Fruit fly (Drosophila melanogaster): ENCODE measurements around the gene hyx.

Gene hyx

DNA sequence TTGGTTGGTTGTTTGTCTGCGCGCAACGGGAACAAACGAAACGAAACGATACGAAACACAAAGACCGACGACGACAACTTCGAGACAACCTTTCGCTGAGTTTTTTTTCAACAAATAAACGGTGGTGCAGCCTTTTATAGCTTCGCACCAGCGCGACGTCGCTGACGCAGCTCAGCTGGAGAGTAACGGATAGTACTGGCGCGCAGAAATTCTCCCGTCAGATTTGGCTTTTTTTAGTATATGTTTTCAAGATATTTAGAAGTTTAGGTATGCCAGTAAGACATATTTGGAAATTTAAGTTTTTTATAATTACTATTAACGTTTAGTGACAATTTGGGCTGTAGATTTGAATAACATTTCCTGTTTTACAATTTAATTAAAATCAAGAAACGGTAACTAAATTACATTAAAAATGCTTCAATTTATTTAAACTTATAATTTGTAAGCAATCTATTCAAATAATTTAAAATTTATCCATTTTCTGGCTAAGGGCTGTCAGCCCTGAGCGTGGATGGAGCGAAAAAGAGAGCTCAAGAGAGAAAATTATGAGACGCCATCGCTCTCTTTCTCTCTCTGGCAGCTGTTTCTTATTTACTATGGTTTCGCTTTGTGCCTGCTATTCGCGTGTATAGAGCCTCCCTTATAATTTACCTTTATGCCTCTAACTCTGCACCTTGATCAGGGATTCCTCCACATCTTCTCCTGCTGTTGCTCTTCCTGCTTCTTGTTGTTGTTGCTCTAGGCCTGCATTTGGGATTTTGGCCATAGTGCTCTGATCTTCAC, 4.8 kb upstream of the hyx start (continued):
- peak; percentile 79 for TF ChIP-seq tap (tag; optimal IDR thresholded peaks at IDR 0.05)
- peak; percentile 93 for TF ChIP-seq nerfin-1 (tag; optimal IDR thresholded peaks at IDR 0.05)
- TF ChIP-seq twi (tag; optimal IDR thresholded peaks at IDR 0.05), result peak; percentile 77
- TF ChIP-seq Doc3 (GFP tag; IDR thresholded peaks at IDR 0.05; ENCODE audit: partially characterized antibody), result no peak
- no peak for TF ChIP-seq CkIIα-i1 (GFP tag; IDR thresholded peaks at IDR 0.05)
- TF ChIP-seq Sry-β (GFP tag; optimal IDR thresholded peaks at IDR 0.05), result peak; percentile 100
- peak; percentile 81 for TF ChIP-seq cwo (GFP tag; optimal IDR thresholded peaks at IDR 0.05)
- no peak for TF ChIP-seq knrl (GFP tag; IDR thresholded peaks at IDR 0.05; ENCODE audit: partially characterized antibody)
- TF ChIP-seq sim (GFP tag; IDR thresholded peaks at IDR 0.05), result 0 out of 2 replicates have a peak, but pooled peaks have one; percentile 28
- TF ChIP-seq mirr (GFP tag; optimal IDR thresholded peaks at IDR 0.05), result peak; percentile 7
- TF ChIP-seq CG11723 (GFP tag; optimal IDR thresholded peaks at IDR 0.05), result peak; percentile 81
- peak; percentile 89 for TF ChIP-seq CG15269 (tag; optimal IDR thresholded peaks at IDR 0.05)
- TF ChIP-seq CG10654 (GFP tag; optimal IDR thresholded peaks at IDR 0.05), result peak; percentile 29
- TF ChIP-seq org-1 (GFP tag; optimal IDR thresholded peaks at IDR 0.05), result peak; percentile 76
- no peak for TF ChIP-seq Sin3A (optimal IDR thresholded peaks at IDR 0.05)
- peak; percentile 16 for TF ChIP-seq gcm2 (GFP tag; optimal IDR thresholded peaks at IDR 0.05)
- TF ChIP-seq dysf (GFP tag; IDR thresholded peaks at IDR 0.05), result peak; percentile 79
- TF ChIP-seq Lpt (GFP tag; optimal IDR thresholded peaks at IDR 0.05), result no peak
- TF ChIP-seq Camta (GFP tag; optimal IDR thresholded peaks at IDR 0.05), result peak; percentile 49
- no peak for TF ChIP-seq CG2889 (GFP tag; IDR thresholded peaks at IDR 0.05)
- peak; percentile 32; the same call in 1 of the 2 replicates for TF ChIP-seq wor (GFP tag; IDR thresholded peaks at IDR 0.05)
- peak; percentile 76 for TF ChIP-seq Drgx (GFP tag; IDR thresholded peaks at IDR 0.05)
- TF ChIP-seq Trl (optimal IDR thresholded peaks at IDR 0.05), result peak; percentile 94 to 97
- TF ChIP-seq Trl (GFP tag; optimal IDR thresholded peaks at IDR 0.05), result peak; percentile 47
- TF ChIP-seq Atf3 (GFP tag; optimal IDR thresholded peaks at IDR 0.05), result no peak
- peak; percentile 48 for TF ChIP-seq Spps (tag; optimal IDR thresholded peaks at IDR 0.05)
- no peak for TF ChIP-seq Ets97D (GFP tag; optimal IDR thresholded peaks at IDR 0.05)
- peak; percentile 59 for TF ChIP-seq CG8359 (GFP tag; optimal IDR thresholded peaks at IDR 0.05; ENCODE audit: borderline replicate concordance)
- peak; percentile 65 for TF ChIP-seq Xbp1 (GFP tag; optimal IDR thresholded peaks at IDR 0.05)
- TF ChIP-seq kah (GFP tag; optimal IDR thresholded peaks at IDR 0.05), result peak; percentile 72
- TF ChIP-seq h (optimal IDR thresholded peaks at IDR 0.05), result no peak
- TF ChIP-seq ERR (GFP tag; optimal IDR thresholded peaks at IDR 0.05), result no peak
- TF ChIP-seq CG17612 (GFP tag; IDR thresholded peaks at IDR 0.05), result no peak
- TF ChIP-seq mld (GFP tag; IDR thresholded peaks at IDR 0.05; ENCODE audit: partially characterized antibody), result no peak
- no peak for TF ChIP-seq ro (GFP tag; IDR thresholded peaks at IDR 0.05)
- peak; percentile 86 for TF ChIP-seq CG12104 (GFP tag; optimal IDR thresholded peaks at IDR 0.05)
- peak; percentile 81 for TF ChIP-seq Sox102F (GFP tag; optimal IDR thresholded peaks at IDR 0.05)
- TF ChIP-seq lab (GFP tag; optimal IDR thresholded peaks at IDR 0.05), result peak; percentile 88
- TF ChIP-seq sob (GFP tag; IDR thresholded peaks at IDR 0.05), result 0 out of 2 replicates have a peak, but pooled peaks have one; percentile 23
- TF ChIP-seq CG11696 (GFP tag; IDR thresholded peaks at IDR 0.05), result no peak
- no peak for TF ChIP-seq Hr39 (optimal IDR thresholded peaks at IDR 0.05)
- TF ChIP-seq bcd (GFP tag; optimal IDR thresholded peaks at IDR 0.05), result peak; percentile 82
- TF ChIP-seq ham (GFP tag; IDR thresholded peaks at IDR 0.05), result no peak
- TF ChIP-seq CG12744 (GFP tag; optimal IDR thresholded peaks at IDR 0.05), result peak; percentile 7
- TF ChIP-seq Neu2 (GFP tag; optimal IDR thresholded peaks at IDR 0.05; ENCODE audit: borderline replicate concordance), result no peak
- TF ChIP-seq CG3065 (GFP tag; optimal IDR thresholded peaks at IDR 0.05), result peak; percentile 56
- peak; percentile 84 for TF ChIP-seq chm (GFP tag; IDR thresholded peaks at IDR 0.05)
- TF ChIP-seq CG17912 (GFP tag; optimal IDR thresholded peaks at IDR 0.05), result peak; percentile 54
- TF ChIP-seq sens-2 (GFP tag; IDR thresholded peaks at IDR 0.05), result no peak
- no peak for TF ChIP-seq CG7987 (GFP tag; optimal IDR thresholded peaks at IDR 0.05)
- TF ChIP-seq ems (GFP tag; optimal IDR thresholded peaks at IDR 0.05), result peak; percentile 29
